Fruit fly (Drosophila melanogaster): ENCODE data around the gene Poxm.

Poxm gene

DNA sequence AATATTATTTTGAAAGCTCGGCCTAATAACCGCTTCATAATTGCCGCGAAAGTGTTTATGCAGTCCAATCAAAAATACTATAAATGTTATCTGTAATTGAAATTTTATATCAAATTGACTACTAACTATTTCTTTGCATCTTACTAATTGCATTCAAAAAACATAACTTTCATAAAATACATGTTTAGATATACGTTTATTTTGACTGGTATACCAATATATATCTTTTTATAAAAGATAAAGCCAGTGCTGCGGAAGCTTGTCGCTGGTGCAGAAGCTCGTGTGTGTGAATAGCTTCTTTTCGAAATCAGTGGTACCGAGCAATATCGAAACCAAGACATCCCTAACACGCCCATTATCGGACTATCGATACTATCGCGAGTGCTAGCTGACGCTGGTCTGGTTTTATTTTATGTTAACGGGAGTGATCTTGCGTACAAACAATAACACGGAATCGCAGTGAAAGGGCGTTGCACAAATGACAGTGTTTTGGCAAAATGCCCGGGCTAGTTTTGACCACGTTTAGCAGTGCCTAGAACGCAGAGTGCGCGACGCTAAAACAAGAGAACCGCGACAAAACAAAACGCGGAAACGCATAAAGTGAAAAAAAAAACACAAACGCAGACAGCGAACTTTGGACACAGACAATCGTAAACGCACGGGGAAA, 16.0 kb upstream of the Poxm start, which contains the start of gene Atg13 (continued):
- no peak for TF ChIP-seq C15 (GFP tag; IDR thresholded peaks at IDR 0.05)
- peak; percentile 68 for TF ChIP-seq CG34224 (GFP tag; IDR thresholded peaks at IDR 0.05; ENCODE audit: partially characterized antibody)
- no peak for TF ChIP-seq CG11560 (tag; IDR thresholded peaks at IDR 0.05)
- no peak for TF ChIP-seq Tbp (GFP tag; optimal IDR thresholded peaks at IDR 0.05)
- peak; percentile 54 for TF ChIP-seq CG8924 (tag; optimal IDR thresholded peaks at IDR 0.05)
- TF ChIP-seq az2 (GFP tag; optimal IDR thresholded peaks at IDR 0.05): peak; percentile 16
- TF ChIP-seq trh (GFP tag; optimal IDR thresholded peaks at IDR 0.05): no peak
- no peak for TF ChIP-seq Hr78 (GFP tag; optimal IDR thresholded peaks at IDR 0.05)
- TF ChIP-seq ftz-f1 (GFP tag; optimal IDR thresholded peaks at IDR 0.05): no peak
- TF ChIP-seq Ets65A (GFP tag): peak; percentile 84
- peak; percentile 96 for TF ChIP-seq CG9437 (GFP tag; optimal IDR thresholded peaks at IDR 0.05)
- TF ChIP-seq zen2 (GFP tag; IDR thresholded peaks at IDR 0.05; ENCODE audit: partially characterized antibody): no peak
- TF ChIP-seq CG13287 (GFP tag; IDR thresholded peaks at IDR 0.05; ENCODE audit: partially characterized antibody): peak; percentile 72
- peak; percentile 31 for TF ChIP-seq Hsf (GFP tag; optimal IDR thresholded peaks at IDR 0.05)
- peak; percentile 43; the same call in 1 of the 2 replicates for TF ChIP-seq hbn (GFP tag; IDR thresholded peaks at IDR 0.05; ENCODE audit: partially characterized antibody)
- TF ChIP-seq CG2202 (tag; optimal IDR thresholded peaks at IDR 0.05): no peak
- TF ChIP-seq Hr51 (GFP tag; optimal IDR thresholded peaks at IDR 0.05): no peak
- no peak for TF ChIP-seq vfl (GFP tag; optimal IDR thresholded peaks at IDR 0.05)
- peak; percentile 16 for TF ChIP-seq CG1603 (tag; optimal IDR thresholded peaks at IDR 0.05)
- no peak for TF ChIP-seq wor (GFP tag; IDR thresholded peaks at IDR 0.05)
- peak in 1 of 2 experiments; percentile 51 for TF ChIP-seq Dfd (GFP tag; optimal IDR thresholded peaks at IDR 0.05)
- no peak for TF ChIP-seq Hmx (GFP tag; optimal IDR thresholded peaks at IDR 0.05)
- TF ChIP-seq ATbp (GFP tag; optimal IDR thresholded peaks at IDR 0.05): no peak
- no peak for TF ChIP-seq CG17385 (GFP tag; optimal IDR thresholded peaks at IDR 0.05)
- peak; percentile 6; the same call in 1 of the 3 replicates for TF ChIP-seq CG34422 (GFP tag; IDR thresholded peaks at IDR 0.05)
- no peak for TF ChIP-seq rib (GFP tag; IDR thresholded peaks at IDR 0.05)
- no peak for TF ChIP-seq CG10321 (GFP tag; IDR thresholded peaks at IDR 0.05)
- TF ChIP-seq maf-S (GFP tag; optimal IDR thresholded peaks at IDR 0.05): no peak
- TF ChIP-seq pum (GFP tag; optimal IDR thresholded peaks at IDR 0.05): no peak
- no peak for TF ChIP-seq luna (GFP tag; optimal IDR thresholded peaks at IDR 0.05)
- no peak for TF ChIP-seq Dek (tag; optimal IDR thresholded peaks at IDR 0.05)
- TF ChIP-seq CG11085 (GFP tag; IDR thresholded peaks at IDR 0.05): no peak
- TF ChIP-seq CG11723 (GFP tag; optimal IDR thresholded peaks at IDR 0.05): no peak
- peak; percentile 51 for TF ChIP-seq CG4617 (GFP tag; optimal IDR thresholded peaks at IDR 0.05; ENCODE audit: borderline replicate concordance)
- TF ChIP-seq Abd-B (GFP tag; optimal IDR thresholded peaks at IDR 0.05): peak; percentile 54
- TF ChIP-seq tll (GFP tag; optimal IDR thresholded peaks at IDR 0.05): peak in 1 of 2 experiments; percentile 93
- TF ChIP-seq row (GFP tag; IDR thresholded peaks at IDR 0.05): peak; percentile 82
- no peak for TF ChIP-seq CG1832 (GFP tag; optimal IDR thresholded peaks at IDR 0.05)
- peak; percentile 83 for TF ChIP-seq CG16813 (GFP tag; IDR thresholded peaks at IDR 0.05; ENCODE audit: partially characterized antibody)
- TF ChIP-seq HLH54F (GFP tag; optimal IDR thresholded peaks at IDR 0.05): peak; percentile 15
- peak; percentile 73 for TF ChIP-seq knrl (GFP tag; IDR thresholded peaks at IDR 0.05; ENCODE audit: partially characterized antibody)
- peak; percentile 30 for TF ChIP-seq CG18262 (tag; optimal IDR thresholded peaks at IDR 0.05)
- no peak for TF ChIP-seq pnt (GFP tag; optimal IDR thresholded peaks at IDR 0.05)
- TF ChIP-seq CG2875 (GFP tag; optimal IDR thresholded peaks at IDR 0.05): no peak
- TF ChIP-seq CG4328 (GFP tag; optimal IDR thresholded peaks at IDR 0.05): no peak
- TF ChIP-seq CG32532 (GFP tag; IDR thresholded peaks at IDR 0.05): no peak
- no peak for TF ChIP-seq run (tag; optimal IDR thresholded peaks at IDR 0.05)
- TF ChIP-seq Lpt (GFP tag; optimal IDR thresholded peaks at IDR 0.05): no peak
- TF ChIP-seq tin (GFP tag; optimal IDR thresholded peaks at IDR 0.05): peak; percentile 39
- TF ChIP-seq yki (optimal IDR thresholded peaks at IDR 0.05): no peak
